Fruit fly (Drosophila melanogaster): ENCODE data around the gene CG34278.
A peak's percentile ranks its signal among the peaks of the same experiment; 100 is the strongest.

dm6 chr3R:17117607-17118327 is 2.5 kb upstream of the CG34278 start:
- TF ChIP-seq gl (tag; optimal IDR thresholded peaks at IDR 0.05) (no peak), Pif1B (GFP tag; optimal IDR thresholded peaks at IDR 0.05) (peak; percentile 32), EcR (GFP tag; optimal IDR thresholded peaks at IDR 0.05) (peak; percentile 80), CG13204 (GFP tag; optimal IDR thresholded peaks at IDR 0.05) (peak; percentile 6), rn (GFP tag; IDR thresholded peaks at IDR 0.05) (no peak), CG9948 (tag; optimal IDR thresholded peaks at IDR 0.05) (peak; percentile 56), CG10348 (GFP tag; IDR thresholded peaks at IDR 0.05) (no peak), CG12605 (GFP tag; IDR thresholded peaks at IDR 0.05) (no peak), D1 (tag; optimal IDR thresholded peaks at IDR 0.05) (no peak), CG15710 (tag; optimal IDR thresholded peaks at IDR 0.05) (peak; percentile 69)

All from whole organism, pupa.